Fruit fly (Drosophila melanogaster): ENCODE data around the gene MFS10.

DNA sequence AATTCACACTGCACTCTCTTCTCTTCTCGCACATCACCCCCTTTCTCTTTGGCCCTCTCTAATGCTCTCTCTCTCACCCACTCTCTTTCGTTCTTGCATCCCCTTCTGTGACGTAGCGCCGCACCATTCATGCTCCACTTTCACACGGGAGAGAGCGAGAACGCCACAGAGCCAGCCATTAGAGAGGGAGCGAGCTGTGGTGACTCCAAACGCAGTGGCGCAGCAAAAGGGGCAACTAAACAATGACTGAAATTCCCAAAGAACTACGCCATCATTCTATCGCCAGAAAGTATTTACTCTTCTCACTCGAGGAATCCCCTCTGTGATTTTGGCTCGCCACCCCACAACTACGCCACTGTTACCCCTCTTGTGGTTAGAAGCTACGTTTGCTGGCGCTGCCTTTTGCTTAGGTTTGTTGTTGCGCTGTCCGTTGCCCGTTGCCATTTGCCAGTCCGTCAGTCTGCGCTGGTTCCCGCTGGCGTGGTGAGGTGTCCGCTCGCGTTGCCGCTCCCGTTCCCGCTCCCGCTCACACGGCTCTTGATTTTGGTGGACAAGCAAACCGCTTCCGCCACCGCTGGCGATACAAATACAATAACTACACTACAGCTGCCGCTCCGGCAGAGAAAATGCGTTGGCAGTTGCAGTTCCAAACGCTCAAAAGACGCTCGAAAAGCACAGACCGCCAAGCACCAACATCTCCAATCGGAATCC, 2.4 kb downstream of the MFS10 start:
- TF ChIP-seq CG7101 (tag; optimal IDR thresholded peaks at IDR 0.05): peak; percentile 99
- TF ChIP-seq CG5204 (GFP tag; optimal IDR thresholded peaks at IDR 0.05): peak; percentile 96

All from whole organism, adult.